Worm (Caenorhabditis elegans): Measurements from ENCODE around the gene lin-12.

ce11 chrIII:9077708-9078107, 6.4 kb upstream of the lin-12 start, which contains the start of gene F02A9.1:
- TF ChIP-seq mdl-1 (tag; optimal IDR thresholded peaks at IDR 0.05) (no peak), fkh-2 (tag; optimal IDR thresholded peaks at IDR 0.05) (no peak), nhr-11 (tag; optimal IDR thresholded peaks at IDR 0.05) (no peak), skn-1 (tag; optimal IDR thresholded peaks at IDR 0.05) (no peak), nhr-12 (tag; optimal IDR thresholded peaks at IDR 0.05) (no peak), elt-2 (tag; optimal IDR thresholded peaks at IDR 0.05) (no peak), ceh-16 (tag; optimal IDR thresholded peaks at IDR 0.05) (no peak), unc-62 (GFP tag; optimal IDR thresholded peaks at IDR 0.05) (no peak), nhr-237 (tag; optimal IDR thresholded peaks at IDR 0.05) (no peak), ama-1 (optimal IDR thresholded peaks at IDR 0.05) (no peak), nhr-43 (tag; optimal IDR thresholded peaks at IDR 0.05; ENCODE audit: poor library complexity, severe bottlenecking) (no peak), ztf-11 (tag; optimal IDR thresholded peaks at IDR 0.05) (no peak), R02D3.7 (tag; optimal IDR thresholded peaks at IDR 0.05) (no peak)
